Fruit fly (Drosophila melanogaster): ENCODE measurements around the gene CG14130.

The CG14130 gene

DNA sequence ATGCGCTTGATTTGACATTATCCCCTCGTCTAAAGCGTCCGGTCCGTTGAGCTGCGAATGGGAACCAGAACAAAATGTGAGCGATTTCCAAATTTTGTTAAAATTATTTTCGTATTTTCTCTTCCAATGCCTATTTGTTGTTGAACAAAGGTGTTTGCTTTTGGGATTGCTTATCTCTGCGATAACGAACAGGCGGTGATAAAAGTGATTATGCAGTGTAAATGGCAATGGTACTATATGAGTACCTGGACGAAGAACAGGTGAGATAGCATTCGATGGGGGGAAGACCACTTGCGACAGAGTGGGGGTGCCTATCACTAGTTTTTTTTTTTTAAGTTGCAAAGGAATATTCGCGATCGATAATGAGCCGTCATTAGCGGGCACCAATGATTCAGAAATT is 27.0 kb upstream of the CG14130 start (continued):
- peak; percentile 6 for TF ChIP-seq wek (GFP tag; optimal IDR thresholded peaks at IDR 0.05)
- no peak for TF ChIP-seq psq (GFP tag; optimal IDR thresholded peaks at IDR 0.05)
- TF ChIP-seq Optix (GFP tag; IDR thresholded peaks at IDR 0.05) = no peak
- TF ChIP-seq repo (GFP tag; optimal IDR thresholded peaks at IDR 0.05) = no peak
- peak; percentile 33 for TF ChIP-seq ATbp (GFP tag; optimal IDR thresholded peaks at IDR 0.05)
- no peak for TF ChIP-seq Mes4 (GFP tag; optimal IDR thresholded peaks at IDR 0.05)
- no peak for TF ChIP-seq prd (optimal IDR thresholded peaks at IDR 0.05)
- no peak for TF ChIP-seq prd (GFP tag; IDR thresholded peaks at IDR 0.05)
- no peak for TF ChIP-seq Hr78 (GFP tag; optimal IDR thresholded peaks at IDR 0.05)
- TF ChIP-seq Dbx (GFP tag; IDR thresholded peaks at IDR 0.05) = peak; percentile 41; the same call in 1 of the 3 replicates
- no peak for TF ChIP-seq Xrp1 (GFP tag; IDR thresholded peaks at IDR 0.05)
- TF ChIP-seq CG13296 (GFP tag; optimal IDR thresholded peaks at IDR 0.05) = peak; percentile 23
- TF ChIP-seq chinmo (GFP tag; IDR thresholded peaks at IDR 0.05; ENCODE audit: partially characterized antibody) = 0 out of 4 replicates have a peak, but pooled peaks have one; percentile 27
- no peak for TF ChIP-seq phol (tag; optimal IDR thresholded peaks at IDR 0.05)
- peak; percentile 27 for TF ChIP-seq gro (GFP tag; optimal IDR thresholded peaks at IDR 0.05)
- no peak for TF ChIP-seq ro (GFP tag; IDR thresholded peaks at IDR 0.05)
- TF ChIP-seq CG6254 (GFP tag; optimal IDR thresholded peaks at IDR 0.05) = no peak
- no peak for TF ChIP-seq zen (tag; optimal IDR thresholded peaks at IDR 0.05)
- TF ChIP-seq Gsc (GFP tag; IDR thresholded peaks at IDR 0.05) = no peak
- TF ChIP-seq CG9817 (tag; optimal IDR thresholded peaks at IDR 0.05) = no peak

DNA sequence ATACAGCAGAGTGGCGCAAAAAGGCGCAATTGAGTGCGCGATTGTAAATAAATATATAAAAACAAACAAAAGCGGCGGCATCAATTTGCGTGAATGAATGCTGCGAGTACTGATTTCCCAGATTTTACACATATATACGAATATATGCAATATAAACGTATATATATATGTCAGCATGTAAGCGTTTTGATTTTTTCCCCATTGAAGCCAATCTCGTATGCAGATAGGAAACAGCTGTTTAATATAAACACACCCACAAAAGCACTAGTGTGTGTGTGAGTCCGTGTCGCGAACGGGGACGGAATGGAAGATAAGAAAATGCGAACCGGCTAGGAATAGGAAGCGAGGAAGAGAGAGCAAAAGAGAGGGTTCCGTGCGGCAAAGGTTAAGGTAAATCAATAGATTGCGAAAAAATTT is 26.3 kb upstream of the CG14130 start:
- no peak for TF ChIP-seq CG11093 (GFP tag; IDR thresholded peaks at IDR 0.05)
- TF ChIP-seq CG8478 (optimal IDR thresholded peaks at IDR 0.05) = no peak
- no peak for TF ChIP-seq sna (GFP tag; IDR thresholded peaks at IDR 0.05; ENCODE audit: partially characterized antibody)
- TF ChIP-seq vvl (GFP tag; IDR thresholded peaks at IDR 0.05) = 0 out of 2 replicates have a peak, but pooled peaks have one; percentile 13
- peak; percentile 77 for TF ChIP-seq psq (GFP tag; optimal IDR thresholded peaks at IDR 0.05)
- peak; percentile 23 for TF ChIP-seq CG34376 (GFP tag; optimal IDR thresholded peaks at IDR 0.05)
- no peak for TF ChIP-seq CG11723 (GFP tag; optimal IDR thresholded peaks at IDR 0.05)
- peak; percentile 2 for TF ChIP-seq lbe (GFP tag; optimal IDR thresholded peaks at IDR 0.05)
- no peak for TF ChIP-seq CG10209 (GFP tag; optimal IDR thresholded peaks at IDR 0.05)
- TF ChIP-seq zfh1 (GFP tag; IDR thresholded peaks at IDR 0.05) = no peak
- peak; percentile 70 for TF ChIP-seq CG15479 (GFP tag; optimal IDR thresholded peaks at IDR 0.05)
- peak; percentile 25 for TF ChIP-seq sug (tag; optimal IDR thresholded peaks at IDR 0.05)
- no peak for TF ChIP-seq CG14860 (GFP tag; IDR thresholded peaks at IDR 0.05; ENCODE audit: partially characterized antibody)
- TF ChIP-seq CG4424 (GFP tag; optimal IDR thresholded peaks at IDR 0.05) = no peak
- no peak for TF ChIP-seq CG1233 (GFP tag; optimal IDR thresholded peaks at IDR 0.05)
- no peak for TF ChIP-seq CG10321 (GFP tag; IDR thresholded peaks at IDR 0.05)
- no peak for TF ChIP-seq CG8290 (GFP tag; optimal IDR thresholded peaks at IDR 0.05)
- TF ChIP-seq CG8290 (tag; optimal IDR thresholded peaks at IDR 0.05) = no peak
- peak; percentile 73 for TF ChIP-seq Med (GFP tag)
- no peak for TF ChIP-seq Bdp1 (GFP tag; optimal IDR thresholded peaks at IDR 0.05)
- TF ChIP-seq tna (GFP tag; IDR thresholded peaks at IDR 0.05; ENCODE audit: partially characterized antibody) = no peak
- TF ChIP-seq Abd-B (GFP tag; optimal IDR thresholded peaks at IDR 0.05) = no peak
- no peak for TF ChIP-seq NC2α (GFP tag; optimal IDR thresholded peaks at IDR 0.05)
- peak; percentile 35 for TF ChIP-seq CG13287 (GFP tag; IDR thresholded peaks at IDR 0.05; ENCODE audit: partially characterized antibody)
- TF ChIP-seq Trl (optimal IDR thresholded peaks at IDR 0.05) = peak in 1 of 2 experiments; percentile 49
- TF ChIP-seq Trl (GFP tag; optimal IDR thresholded peaks at IDR 0.05) = no peak
- TF ChIP-seq H15 (GFP tag; IDR thresholded peaks at IDR 0.05) = no peak
- TF ChIP-seq CG2202 (tag; optimal IDR thresholded peaks at IDR 0.05) = no peak
- peak; percentile 70 for TF ChIP-seq cg (GFP tag; optimal IDR thresholded peaks at IDR 0.05)
- TF ChIP-seq amos (GFP tag; IDR thresholded peaks at IDR 0.05; ENCODE audit: partially characterized antibody) = no peak
- peak; percentile 34 for TF ChIP-seq sens (GFP tag)
- TF ChIP-seq chinmo (GFP tag; IDR thresholded peaks at IDR 0.05; ENCODE audit: partially characterized antibody) = peak; percentile 81; the same call in 2 of the 4 replicates
- TF ChIP-seq CG15011 (GFP tag; optimal IDR thresholded peaks at IDR 0.05) = no peak

Data from whole organism, embryonic.